Fruit fly (Drosophila melanogaster) whole organism, embryonic: ENCODE data around the gene CG32647.

Experiments used
- Adf1 ChIP-seq: fragments of 200-800 bp; sonication (Bioruptor generic); IDR thresholded peaks from 2 replicates; pipeline ENCODE4 v1.3.6; 2022; ENCODE audit warnings: missing biosample characterization, missing genetic modification characterization
- CG11504 ChIP-seq: fragments of 200-800 bp; sonication (Bioruptor generic); optimal IDR thresholded peaks from 3 replicates; lab custom pipeline; 2019; ENCODE audit warnings: missing biosample characterization, mild to moderate bottlenecking, missing genetic modification characterization, moderate library complexity
- CG13287 ChIP-seq: fragments of 200-800 bp; sonication (Bioruptor generic); IDR thresholded peaks from 2 replicates; pipeline ENCODE4 v1.3.6; 2022; ENCODE audit warnings: missing biosample characterization, missing genetic modification characterization; ENCODE audit not compliant: partially characterized antibody
- CG14710 ChIP-seq: fragments of 200-800 bp; sonication (Bioruptor generic); optimal IDR thresholded peaks from 3 replicates; lab custom pipeline; 2019; ENCODE audit warnings: missing biosample characterization, mild to moderate bottlenecking, missing genetic modification characterization, moderate library complexity
- CG15514 ChIP-seq: fragments of 200-800 bp; sonication (Bioruptor generic); optimal IDR thresholded peaks from 3 replicates; lab custom pipeline; 2017; ENCODE audit warnings: missing biosample characterization, missing genetic modification characterization, mild to moderate bottlenecking, moderate library complexity, missing genetic modification reagents
- CG1647 ChIP-seq: fragments of 200-800 bp; sonication (Bioruptor generic); optimal IDR thresholded peaks from 3 replicates; lab custom pipeline; 2016; ENCODE audit warnings: missing biosample characterization, missing genetic modification characterization
- CG18599 ChIP-seq: fragments of 200-800 bp; sonication (Bioruptor generic); optimal IDR thresholded peaks from 3 replicates; lab custom pipeline; 2017; ENCODE audit warnings: missing biosample characterization, missing genetic modification characterization, mild to moderate bottlenecking, moderate library complexity, missing genetic modification reagents
- CG33557 ChIP-seq: fragments of 200-800 bp; sonication (Bioruptor generic); optimal IDR thresholded peaks from 2 replicates; lab custom pipeline; 2019; ENCODE audit warnings: missing biosample characterization, mild to moderate bottlenecking, missing genetic modification characterization, moderate library complexity
- CG34224 ChIP-seq: fragments of 200-800 bp; sonication (Bioruptor generic); IDR thresholded peaks from 3 replicates; pipeline ENCODE4 v1.3.6; 2022; ENCODE audit warnings: missing biosample characterization, missing genetic modification characterization; ENCODE audit not compliant: partially characterized antibody
- CG4328 ChIP-seq: fragments of 200-800 bp; sonication (Bioruptor generic); optimal IDR thresholded peaks from 3 replicates; lab custom pipeline; 2017; ENCODE audit warnings: missing biosample characterization, missing genetic modification reagents, missing genetic modification characterization
- CG4360 ChIP-seq: fragments of 200-800 bp; sonication (Bioruptor generic); IDR thresholded peaks from 2 replicates; pipeline ENCODE4 v1.3.6; 2022; ENCODE audit warnings: missing biosample characterization, missing genetic modification characterization
- CG5180 ChIP-seq: fragments of 200-800 bp; sonication (Bioruptor generic); optimal IDR thresholded peaks from 3 replicates; lab custom pipeline; 2017; ENCODE audit warnings: missing biosample characterization, missing genetic modification characterization, mild to moderate bottlenecking, moderate library complexity, missing genetic modification reagents
- CG6175 ChIP-seq: fragments of 200-800 bp; sonication (Bioruptor generic); IDR thresholded peaks from 3 replicates; pipeline ENCODE4 v1.3.6; 2022; ENCODE audit warnings: missing biosample characterization, missing genetic modification characterization
- CG8290 ChIP-seq, 3 experiments: fragments of 200-800 bp; sonication (Bioruptor generic); optimal IDR thresholded peaks; 2 replicates each; lab custom pipeline; 2016 to 2019; ENCODE audit warnings: missing biosample characterization in 3 of 3, missing genetic modification characterization in 3 of 3, mild to moderate bottlenecking in 2 of 3, moderate library complexity in 1 of 3
- CG9609 ChIP-seq: fragments of 200-800 bp; sonication (Bioruptor generic); optimal IDR thresholded peaks from 3 replicates; lab custom pipeline; 2016; ENCODE audit warnings: missing biosample characterization, missing genetic modification characterization
- CG9876 ChIP-seq: fragments of 200-800 bp; sonication (Bioruptor generic); optimal IDR thresholded peaks from 2 replicates; lab custom pipeline; 2016; ENCODE audit warnings: missing biosample characterization, missing genetic modification characterization
- CTCF ChIP-seq: fragments of 200-800 bp; sonication (Bioruptor generic); optimal IDR thresholded peaks from 2 replicates; lab custom pipeline; 2017; ENCODE audit warnings: missing biosample characterization, mild to moderate bottlenecking, missing genetic modification characterization, moderate library complexity
- D19B ChIP-seq: fragments of 200-800 bp; sonication (Bioruptor generic); optimal IDR thresholded peaks from 2 replicates; lab custom pipeline; 2017; ENCODE audit warnings: missing biosample characterization, mild to moderate bottlenecking, missing genetic modification characterization
- Deaf1 ChIP-seq: fragments of 200-800 bp; optimal IDR thresholded peaks from 3 replicates; lab custom pipeline; 2019; ENCODE audit warnings: missing biosample characterization, mild to moderate bottlenecking, missing genetic modification characterization, moderate library complexity
- Dll ChIP-seq: fragments of 200-800 bp; sonication (Bioruptor generic); IDR thresholded peaks from 4 replicates; pipeline ENCODE4 v1.3.6; 2022; ENCODE audit warnings: missing biosample characterization, missing genetic modification characterization; ENCODE audit not compliant: partially characterized antibody
- Dp ChIP-seq: fragments of 200-800 bp; sonication (Bioruptor generic); optimal IDR thresholded peaks from 2 replicates; lab custom pipeline; 2018; ENCODE audit warnings: missing biosample characterization, mild to moderate bottlenecking, missing genetic modification characterization, moderate library complexity
- Dref ChIP-seq: fragments of 200-800 bp; sonication (Bioruptor generic); IDR thresholded peaks from 2 replicates; pipeline ENCODE4 v1.3.6; 2022; ENCODE audit warnings: missing biosample characterization, missing genetic modification characterization
- E2f2 ChIP-seq: fragments of 200-800 bp; sonication (Bioruptor generic); IDR thresholded peaks from 2 replicates; pipeline ENCODE4 v1.3.6; 2022; ENCODE audit warnings: missing biosample characterization, missing genetic modification characterization
- Ets65A ChIP-seq: fragments of 200-800 bp; sonication (Bioruptor generic); peaks from one replicate; lab custom pipeline; 2016; ENCODE audit warnings: missing biosample characterization, missing genetic modification characterization
- Ets97D ChIP-seq: fragments of 200-800 bp; sonication (Bioruptor generic); optimal IDR thresholded peaks from 3 replicates; lab custom pipeline; 2016; ENCODE audit warnings: missing biosample characterization, missing genetic modification characterization
- Fer1 ChIP-seq: fragments of 200-800 bp; sonication (Bioruptor generic); optimal IDR thresholded peaks from 2 replicates; lab custom pipeline; 2017; ENCODE audit warnings: missing biosample characterization, mild to moderate bottlenecking, missing genetic modification characterization
- HLH3B ChIP-seq: fragments of 200-800 bp; sonication (Bioruptor generic); IDR thresholded peaks from 2 replicates; pipeline ENCODE4 v1.3.6; 2022; ENCODE audit warnings: missing biosample characterization, missing genetic modification characterization
- HLH4C ChIP-seq: fragments of 200-800 bp; sonication (Bioruptor generic); IDR thresholded peaks from 3 replicates; pipeline ENCODE4 v1.3.6; 2022; ENCODE audit warnings: missing biosample characterization, missing genetic modification characterization; ENCODE audit not compliant: partially characterized antibody
- Hmr ChIP-seq: fragments of 200-800 bp; sonication (Bioruptor generic); optimal IDR thresholded peaks from 3 replicates; lab custom pipeline; 2017; ENCODE audit warnings: mild to moderate bottlenecking, missing biosample characterization, missing genetic modification reagents, missing genetic modification characterization
- Jarid2 ChIP-seq: fragments of 200-800 bp; sonication (Bioruptor generic); optimal IDR thresholded peaks from 3 replicates; lab custom pipeline; 2017; ENCODE audit warnings: mild to moderate bottlenecking, missing biosample characterization, missing genetic modification reagents, missing genetic modification characterization
- Med ChIP-seq: fragments of 200-800 bp; sonication (Bioruptor generic); peaks from one replicate; lab custom pipeline; 2016; ENCODE audit warnings: missing biosample characterization, missing genetic modification characterization, mild to moderate bottlenecking, inconsistent platforms, moderate library complexity
- Meics ChIP-seq: fragments of 200-800 bp; sonication (Bioruptor generic); optimal IDR thresholded peaks from 2 replicates; lab custom pipeline; 2017; ENCODE audit warnings: missing biosample characterization, mild to moderate bottlenecking, missing genetic modification characterization
- PHDP ChIP-seq: fragments of 200-800 bp; sonication (Bioruptor generic); optimal IDR thresholded peaks from 3 replicates; lab custom pipeline; 2018; ENCODE audit warnings: missing biosample characterization, mild to moderate bottlenecking, missing genetic modification characterization, moderate library complexity
- Ravus ChIP-seq: fragments of 200-800 bp; sonication (Bioruptor generic); IDR thresholded peaks from 2 replicates; pipeline ENCODE4 v1.3.6; 2022; ENCODE audit warnings: missing biosample characterization, missing genetic modification characterization
- Tbp ChIP-seq: fragments of >200 bp; optimal IDR thresholded peaks from 2 replicates; lab custom pipeline; 2018; ENCODE audit warnings: missing biosample characterization, missing genetic modification characterization
- croc ChIP-seq: fragments of 200-800 bp; sonication (Bioruptor generic); conservative IDR thresholded peaks from 3 replicates; pipeline ENCODE4 v1.3.6; 2022; ENCODE audit warnings: missing biosample characterization, missing genetic modification characterization
- ems ChIP-seq: fragments of 200-800 bp; sonication (Bioruptor generic); optimal IDR thresholded peaks from 3 replicates; lab custom pipeline; 2016; ENCODE audit warnings: missing biosample characterization, missing genetic modification characterization
- ewg ChIP-seq: fragments of 200-800 bp; sonication (Bioruptor generic); optimal IDR thresholded peaks from 3 replicates; lab custom pipeline; 2017; ENCODE audit warnings: mild to moderate bottlenecking, missing biosample characterization, missing genetic modification reagents, missing genetic modification characterization
- gem ChIP-seq: fragments of 200-800 bp; sonication (Bioruptor generic); optimal IDR thresholded peaks from 2 replicates; lab custom pipeline; 2019; ENCODE audit warnings: missing biosample characterization, mild to moderate bottlenecking, missing genetic modification characterization, moderate library complexity
- lab ChIP-seq: fragments of 200-800 bp; sonication (Bioruptor generic); optimal IDR thresholded peaks from 3 replicates; lab custom pipeline; 2017; ENCODE audit warnings: missing biosample characterization, missing genetic modification characterization, mild to moderate bottlenecking, moderate library complexity, missing genetic modification reagents
- nom ChIP-seq: fragments of 200-800 bp; sonication (Bioruptor generic); optimal IDR thresholded peaks from 2 replicates; lab custom pipeline; 2017; ENCODE audit warnings: missing biosample characterization, missing genetic modification characterization, mild to moderate bottlenecking, moderate library complexity, missing genetic modification reagents
- otp ChIP-seq: fragments of 200-800 bp; sonication (Bioruptor generic); IDR thresholded peaks from 3 replicates; pipeline ENCODE4, ENCODE4 v1.3.6; 2022; ENCODE audit warnings: missing biosample characterization, missing genetic modification characterization
- peb ChIP-seq: fragments of 200-800 bp; sonication (Bioruptor generic); IDR thresholded peaks from 2 replicates; pipeline ENCODE4 v1.3.6; 2022; ENCODE audit warnings: missing biosample characterization, missing genetic modification characterization
- pita ChIP-seq: fragments of 200-800 bp; sonication (Bioruptor generic); optimal IDR thresholded peaks from 2 replicates; lab custom pipeline; 2017; ENCODE audit warnings: missing biosample characterization, mild to moderate bottlenecking, missing genetic modification characterization
- pzg ChIP-seq: fragments of 200-800 bp; sonication (Bioruptor generic); optimal IDR thresholded peaks from 3 replicates; lab custom pipeline; 2018; ENCODE audit warnings: missing biosample characterization, mild to moderate bottlenecking, missing genetic modification characterization, moderate library complexity
- sens ChIP-seq: fragments of 200-800 bp; sonication (Bioruptor generic); peaks from one replicate; lab custom pipeline; 2016; ENCODE audit warnings: missing biosample characterization, missing genetic modification characterization
- sisA ChIP-seq: fragments of 200-800 bp; sonication (Bioruptor generic); IDR thresholded peaks from 2 replicates; pipeline ENCODE4 v1.3.6; 2022; ENCODE audit warnings: missing biosample characterization, missing genetic modification characterization
- slbo ChIP-seq: fragments of 200-800 bp; sonication (Bioruptor generic); IDR thresholded peaks from 2 replicates; pipeline ENCODE4 v1.3.6; 2022; ENCODE audit warnings: missing biosample characterization, missing genetic modification characterization

The CG32647 gene

DNA sequence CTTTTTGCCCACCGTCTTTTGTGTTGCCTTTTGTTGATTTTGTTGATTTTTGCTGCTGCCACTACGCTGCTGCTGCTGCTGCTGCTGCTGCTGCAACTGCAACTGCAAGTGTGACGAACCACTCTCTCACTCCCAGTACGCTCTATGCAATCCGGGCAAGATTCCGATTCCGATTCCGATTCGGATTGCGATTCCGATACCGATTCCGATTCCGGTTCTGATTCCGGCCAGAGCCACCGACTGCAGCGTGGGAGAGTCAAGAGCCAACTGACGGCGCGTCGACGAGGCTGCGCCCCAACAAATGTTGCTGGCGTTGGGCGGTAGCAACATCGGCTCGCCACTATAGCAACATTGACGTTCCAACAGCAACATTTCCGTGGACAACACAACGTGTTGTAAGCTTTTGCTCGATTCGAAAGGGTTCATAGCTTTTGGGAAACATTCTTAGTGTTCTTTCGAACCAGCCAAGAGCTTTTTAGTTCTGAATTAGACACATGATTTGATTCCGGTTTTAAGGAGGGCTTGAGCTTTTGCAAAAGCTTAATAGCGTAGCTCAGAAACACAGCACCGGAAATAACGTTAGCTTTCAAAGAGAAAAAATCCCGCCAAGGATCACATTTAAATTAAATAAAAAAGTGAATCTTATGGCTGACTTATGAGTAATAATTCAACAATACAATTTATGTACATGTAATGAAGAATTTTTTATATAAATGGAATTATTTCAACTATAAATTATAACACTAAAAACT lies at the start of gene CG32647:
TSS of gene CG32647 (minus strand) at position 269 of the 752 bp plus-strand sequence.
- no peak for TF ChIP-seq gem (tag; lab: Kevin White, UChicago)
- TF ChIP-seq CG8290 (GFP tag; optimal IDR thresholded peaks at IDR 0.05; lab: Kevin White, UChicago): no peak
- peak in 1 of 2 experiments; percentile 19 for TF ChIP-seq CG8290 (tag; optimal IDR thresholded peaks at IDR 0.05; lab: Kevin White, UChicago)
- no peak for TF ChIP-seq CG6175
- peak; percentile 26 for TF ChIP-seq Dp (GFP tag; lab: Kevin White, UChicago)
- peak; percentile 69 for TF ChIP-seq CTCF (GFP tag; lab: Kevin White, UChicago)
- peak; percentile 5 for TF ChIP-seq pzg (GFP tag; lab: Kevin White, UChicago)
- TF ChIP-seq CG4360 (GFP tag; lab: Robert Waterston, UW): no peak
- TF ChIP-seq Fer1 (GFP tag; lab: Kevin White, UChicago): peak; percentile 50
- TF ChIP-seq Hmr (GFP tag; lab: Kevin White, UChicago): peak; percentile 42
- no peak for TF ChIP-seq HLH4C (GFP tag; lab: Robert Waterston, UW)
- TF ChIP-seq ems (GFP tag; lab: Kevin White, UChicago): no peak
- peak; percentile 46 for TF ChIP-seq Ets65A
- no peak for TF ChIP-seq CG9876 (GFP tag; lab: Kevin White, UChicago)
- no peak for TF ChIP-seq CG1647 (GFP tag; lab: Kevin White, UChicago)
- no peak for TF ChIP-seq peb (GFP tag; lab: Robert Waterston, UW)
- peak; percentile 18 for TF ChIP-seq Meics (GFP tag; lab: Kevin White, UChicago)
- TF ChIP-seq CG34224 (GFP tag; lab: Robert Waterston, UW): 0 out of 3 replicates have a peak, but pooled peaks have one; percentile 9
- TF ChIP-seq Adf1 (GFP tag; lab: Robert Waterston, UW): peak; percentile 12; the same call in 1 of the 2 replicates
- TF ChIP-seq CG4328 (GFP tag; lab: Kevin White, UChicago): no peak
- TF ChIP-seq croc (GFP tag; lab: Robert Waterston, UW): no peak
- peak; percentile 97 for TF ChIP-seq CG15514 (GFP tag; lab: Kevin White, UChicago)
- TF ChIP-seq Dll (GFP tag; lab: Robert Waterston, UW): no peak
- no peak for TF ChIP-seq nom
- TF ChIP-seq D19B (GFP tag; lab: Kevin White, UChicago): no peak
- TF ChIP-seq Ravus (GFP tag; lab: Robert Waterston, UW): no peak
- TF ChIP-seq slbo (GFP tag; lab: Robert Waterston, UW): 0 out of 2 replicates have a peak, but pooled peaks have one; percentile 2
- no peak for TF ChIP-seq CG14710 (tag; lab: Kevin White, UChicago)
- peak; percentile 98 for TF ChIP-seq CG5180 (GFP tag; lab: Kevin White, UChicago)
- no peak for TF ChIP-seq PHDP (tag; lab: Kevin White, UChicago)
- TF ChIP-seq CG13287 (GFP tag; lab: Robert Waterston, UW): peak; percentile 43; the same call in 1 of the 2 replicates
- peak; percentile 26 for TF ChIP-seq pita
- no peak for TF ChIP-seq CG9609 (GFP tag; lab: Kevin White, UChicago)
- peak; percentile 68 for TF ChIP-seq Deaf1 (tag; lab: Kevin White, UChicago)
- TF ChIP-seq CG18599 (GFP tag; lab: Kevin White, UChicago): peak; percentile 9
- TF ChIP-seq Tbp (GFP tag; lab: Kevin White, UChicago): no peak
- TF ChIP-seq ewg (GFP tag; lab: Kevin White, UChicago): peak; percentile 20
- TF ChIP-seq Med (GFP tag; lab: Kevin White, UChicago): peak; percentile 79
- TF ChIP-seq E2f2: 0 out of 2 replicates have a peak, but pooled peaks have one; percentile 27
- TF ChIP-seq otp: no peak
- peak; percentile 81 for TF ChIP-seq Ets97D (GFP tag; lab: Kevin White, UChicago)
- peak; percentile 22 for TF ChIP-seq sens (GFP tag; lab: Kevin White, UChicago)
- TF ChIP-seq HLH3B (GFP tag; lab: Robert Waterston, UW): no peak
- no peak for TF ChIP-seq CG33557 (GFP tag; lab: Kevin White, UChicago)
- peak; percentile 26; the same call in 1 of the 2 replicates for TF ChIP-seq Dref (GFP tag; lab: Robert Waterston, UW)
- TF ChIP-seq CG11504 (tag; lab: Kevin White, UChicago): peak; percentile 100
- no peak for TF ChIP-seq sisA (GFP tag; lab: Robert Waterston, UW)
- TF ChIP-seq lab (GFP tag; lab: Kevin White, UChicago): peak; percentile 9
- TF ChIP-seq Jarid2 (GFP tag; lab: Kevin White, UChicago): peak; percentile 79
